Worm (Caenorhabditis elegans): ENCODE data around the gene K09A9.8.

The K09A9.8 gene

DNA sequence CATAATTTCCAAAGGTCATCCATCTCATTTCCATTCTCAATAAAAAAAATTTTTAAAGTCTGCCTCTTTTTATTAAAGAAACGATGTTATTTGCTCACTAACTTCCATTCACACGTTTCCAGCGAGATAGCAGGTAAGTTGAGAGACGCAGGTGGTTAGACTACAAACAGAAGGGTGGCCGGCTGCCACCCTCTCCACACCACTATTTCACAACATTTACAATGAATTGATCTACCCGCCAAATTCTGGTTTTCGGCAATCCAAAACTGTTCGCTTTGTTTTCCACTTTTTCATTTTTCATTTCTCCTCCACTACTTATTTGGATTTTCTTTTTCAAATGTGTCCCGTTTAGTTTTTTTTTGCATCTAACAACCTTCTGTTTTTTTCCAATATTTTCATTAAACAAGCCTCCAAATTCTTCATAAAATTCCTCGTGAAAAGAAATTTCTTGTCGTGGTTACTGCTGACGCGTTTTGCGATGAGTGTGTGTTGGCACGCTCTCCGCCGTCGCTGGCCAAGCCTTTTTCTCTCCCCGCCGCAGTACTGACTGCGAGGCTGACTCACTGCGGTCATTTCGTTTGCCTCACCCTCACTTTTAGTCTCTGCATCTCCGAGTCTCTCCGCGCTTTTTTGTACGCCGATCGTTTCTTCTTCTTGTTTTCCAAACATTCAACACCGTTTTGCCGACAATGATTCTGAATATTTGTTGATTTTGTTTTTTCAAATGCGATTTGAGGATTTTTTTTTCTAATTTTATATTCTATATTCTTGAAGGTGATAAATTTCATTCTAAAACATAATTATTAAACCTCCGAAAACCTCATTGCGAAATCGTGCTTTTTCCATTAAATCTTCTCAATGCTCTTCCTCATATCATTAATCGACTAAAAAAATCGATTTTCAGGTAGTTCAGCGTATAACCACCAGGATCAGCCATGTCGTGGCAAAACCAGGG, 28.7 kb downstream of the K09A9.8 start, which contains the start of gene dyn-1:
dyn-1 (plus strand) TSS at position 905 of the 955 bp plus-strand sequence.
- 0 out of 2 replicates have a peak, but pooled peaks have one; percentile 13 for TF ChIP-seq ztf-23 (GFP tag; IDR thresholded peaks at IDR 0.05)
- no peak for TF ChIP-seq cog-1 (tag; optimal IDR thresholded peaks at IDR 0.05)

DNA sequence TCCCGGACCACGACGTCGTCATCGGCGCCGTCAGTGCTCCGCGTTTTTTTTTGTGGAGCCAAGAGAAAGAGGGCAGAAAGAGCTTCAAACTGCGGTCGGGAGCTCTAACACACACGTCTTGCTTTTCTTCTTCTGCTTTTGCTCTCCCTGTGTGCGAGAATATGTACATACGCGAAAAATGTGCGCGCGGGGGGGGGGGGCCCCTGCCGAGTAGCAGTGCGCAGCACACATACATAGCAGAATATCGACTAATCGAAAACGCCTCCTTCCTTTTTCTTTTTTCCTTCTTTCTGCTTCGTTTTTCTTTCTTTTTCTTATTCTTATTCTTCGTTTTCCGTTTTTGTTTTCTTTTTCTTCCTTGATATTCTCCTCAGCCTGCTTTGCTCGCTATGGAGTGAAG, 30.3 kb downstream of the K09A9.8 start:
- 0 out of 2 replicates have a peak, but pooled peaks have one; percentile 42 for TF ChIP-seq flt-1 (GFP tag; IDR thresholded peaks at IDR 0.05)
- TF ChIP-seq ztf-23 (GFP tag; IDR thresholded peaks at IDR 0.05): 0 out of 2 replicates have a peak, but pooled peaks have one; percentile 29
- TF ChIP-seq med-1 (GFP tag; optimal IDR thresholded peaks at IDR 0.05; ENCODE audit: insufficient read depth): no peak

DNA sequence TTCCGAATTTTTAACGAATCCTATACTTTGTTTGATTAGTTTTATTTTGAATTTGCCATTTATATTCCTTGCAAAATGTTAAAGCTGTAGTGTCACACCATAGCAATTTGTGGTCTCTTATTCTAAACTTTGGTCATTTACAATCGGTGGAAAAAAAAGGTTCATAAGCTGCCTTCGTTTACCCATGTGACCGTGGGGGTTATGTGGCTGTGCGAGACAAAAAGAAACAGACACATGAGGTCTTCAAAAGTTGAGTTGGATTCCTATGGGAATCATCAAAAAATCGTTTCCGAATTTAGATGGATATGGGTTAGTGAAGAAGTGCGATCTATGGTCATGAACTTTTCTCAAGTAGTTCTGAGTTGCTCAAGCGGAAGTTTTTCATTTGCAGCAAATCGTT, 32.6 kb downstream of the K09A9.8 start:
- TF ChIP-seq flt-1 (GFP tag; IDR thresholded peaks at IDR 0.05): no peak

DNA sequence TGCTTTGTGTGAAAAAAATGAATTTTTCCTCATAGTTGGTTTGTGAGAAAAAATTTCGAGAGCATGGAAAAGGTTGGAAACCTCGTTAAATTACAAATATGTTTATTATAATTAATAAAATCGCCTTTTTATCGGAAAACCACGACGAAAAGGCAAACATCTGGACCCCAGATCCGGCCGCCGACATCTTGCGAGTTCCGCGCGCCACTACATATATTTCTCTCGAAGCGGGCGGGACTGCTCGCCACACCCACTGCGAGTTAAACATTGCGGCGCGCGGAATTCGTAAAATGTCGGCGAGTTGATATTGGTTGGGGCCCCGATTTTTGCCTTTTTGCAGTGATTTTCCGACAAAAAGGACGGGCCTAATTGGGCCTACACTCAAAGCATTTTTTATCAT, 37.5 kb downstream of the K09A9.8 start:
- no peak for TF ChIP-seq tab-1 (GFP tag; IDR thresholded peaks at IDR 0.05)
- no peak for TF ChIP-seq klf-2 (GFP tag; conservative IDR thresholded peaks at IDR 0.05)
- no peak for TF ChIP-seq ztf-29 (GFP tag; IDR thresholded peaks at IDR 0.05)
- no peak for TF ChIP-seq flt-1 (GFP tag; IDR thresholded peaks at IDR 0.05)
- TF ChIP-seq med-1 (GFP tag; optimal IDR thresholded peaks at IDR 0.05; ENCODE audit: insufficient read depth): no peak
- no peak for TF ChIP-seq cog-1 (tag; optimal IDR thresholded peaks at IDR 0.05)
- TF ChIP-seq T22C8.4 (GFP tag; IDR thresholded peaks at IDR 0.05): no peak
- no peak for TF ChIP-seq ztf-23 (GFP tag; IDR thresholded peaks at IDR 0.05)
- TF ChIP-seq ref-1 (GFP tag; conservative IDR thresholded peaks at IDR 0.05): no peak

DNA sequence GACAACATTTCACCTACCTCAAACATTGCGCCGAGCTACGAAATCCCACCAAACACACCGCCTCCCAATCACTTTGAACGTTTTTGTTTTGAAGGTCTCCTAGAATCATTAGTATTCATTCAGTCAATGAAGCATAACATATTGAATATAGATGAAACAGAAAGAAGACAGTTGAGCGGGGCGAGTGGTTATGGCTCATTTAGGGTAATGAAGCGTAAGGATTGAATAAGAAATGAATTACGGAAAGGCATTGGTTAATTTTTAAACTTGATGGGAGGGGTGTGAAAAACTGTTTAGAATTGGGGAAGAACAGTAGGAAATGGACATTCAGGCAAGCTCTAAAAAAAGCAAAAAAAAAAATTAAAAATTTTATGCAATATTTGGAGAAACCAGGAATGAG, 39.1 kb downstream of the K09A9.8 start, which contains the start of gene lron-3:
lron-3 (minus strand) TSS at position 101 of the 400 bp plus-strand sequence.
- no peak for TF ChIP-seq ref-1 (GFP tag; conservative IDR thresholded peaks at IDR 0.05)
- no peak for TF ChIP-seq cog-1 (tag; optimal IDR thresholded peaks at IDR 0.05)
- TF ChIP-seq klf-2 (GFP tag; conservative IDR thresholded peaks at IDR 0.05): no peak
- no peak for TF ChIP-seq med-1 (GFP tag; optimal IDR thresholded peaks at IDR 0.05; ENCODE audit: insufficient read depth)
- TF ChIP-seq ztf-29 (GFP tag; IDR thresholded peaks at IDR 0.05): no peak
- TF ChIP-seq ztf-23 (GFP tag; IDR thresholded peaks at IDR 0.05): no peak
- TF ChIP-seq tab-1 (GFP tag; IDR thresholded peaks at IDR 0.05): no peak
- no peak for TF ChIP-seq T22C8.4 (GFP tag; IDR thresholded peaks at IDR 0.05)
- TF ChIP-seq flt-1 (GFP tag; IDR thresholded peaks at IDR 0.05): no peak

DNA sequence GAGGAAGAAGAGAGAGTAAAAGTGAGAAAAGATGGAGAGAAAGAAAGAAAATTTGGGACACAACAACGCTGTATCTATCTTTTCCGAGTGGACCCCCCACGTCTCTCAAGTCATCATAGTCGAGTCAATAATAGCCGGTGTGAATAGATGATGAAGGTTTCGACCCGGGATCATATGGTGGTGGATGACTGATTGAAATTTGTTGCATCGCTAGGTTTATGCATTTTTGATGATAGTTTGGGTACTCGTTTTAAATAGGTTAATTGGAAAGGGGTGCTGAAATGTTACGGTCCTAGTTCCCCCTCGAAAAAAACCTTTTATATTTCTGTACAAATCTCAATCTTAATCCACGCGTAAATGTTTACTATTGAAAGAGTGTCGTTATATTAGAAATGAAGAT, 41.4 kb downstream of the K09A9.8 start:
- no peak for TF ChIP-seq tab-1 (GFP tag; IDR thresholded peaks at IDR 0.05)
- TF ChIP-seq flt-1 (GFP tag; IDR thresholded peaks at IDR 0.05): no peak
- TF ChIP-seq ztf-23 (GFP tag; IDR thresholded peaks at IDR 0.05): no peak
- no peak for TF ChIP-seq cog-1 (tag; optimal IDR thresholded peaks at IDR 0.05)
- no peak for TF ChIP-seq med-1 (GFP tag; optimal IDR thresholded peaks at IDR 0.05; ENCODE audit: insufficient read depth)
- no peak for TF ChIP-seq ref-1 (GFP tag; conservative IDR thresholded peaks at IDR 0.05)
- TF ChIP-seq T22C8.4 (GFP tag; IDR thresholded peaks at IDR 0.05): no peak
- no peak for TF ChIP-seq klf-2 (GFP tag; conservative IDR thresholded peaks at IDR 0.05)
- no peak for TF ChIP-seq ztf-29 (GFP tag; IDR thresholded peaks at IDR 0.05)

DNA sequence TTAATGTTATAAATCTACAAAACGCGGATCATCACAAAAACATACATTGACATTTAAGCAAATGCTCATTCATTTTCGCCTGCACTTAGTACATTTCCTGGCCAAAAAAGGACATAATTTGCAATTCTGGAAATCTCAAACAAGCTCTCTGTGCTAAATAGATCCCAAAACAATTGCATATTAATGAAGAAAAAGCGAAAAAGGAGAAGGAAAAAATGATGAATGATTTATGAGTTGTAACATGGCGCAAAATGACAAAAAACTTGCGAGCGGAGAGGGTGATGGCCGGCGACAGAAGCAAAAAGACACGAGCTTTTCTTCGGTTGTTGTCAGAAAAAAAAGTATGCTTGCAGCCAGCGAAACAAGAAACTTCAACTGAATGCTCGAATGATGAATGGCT, 42.1 kb downstream of the K09A9.8 start:
- TF ChIP-seq flt-1 (GFP tag; IDR thresholded peaks at IDR 0.05) (no peak), T22C8.4 (GFP tag; IDR thresholded peaks at IDR 0.05) (no peak), cog-1 (tag; optimal IDR thresholded peaks at IDR 0.05) (no peak), klf-2 (GFP tag; conservative IDR thresholded peaks at IDR 0.05) (no peak), ztf-29 (GFP tag; IDR thresholded peaks at IDR 0.05) (no peak), ztf-23 (GFP tag; IDR thresholded peaks at IDR 0.05) (no peak), med-1 (GFP tag; optimal IDR thresholded peaks at IDR 0.05; ENCODE audit: insufficient read depth) (no peak), tab-1 (GFP tag; IDR thresholded peaks at IDR 0.05) (no peak)

DNA sequence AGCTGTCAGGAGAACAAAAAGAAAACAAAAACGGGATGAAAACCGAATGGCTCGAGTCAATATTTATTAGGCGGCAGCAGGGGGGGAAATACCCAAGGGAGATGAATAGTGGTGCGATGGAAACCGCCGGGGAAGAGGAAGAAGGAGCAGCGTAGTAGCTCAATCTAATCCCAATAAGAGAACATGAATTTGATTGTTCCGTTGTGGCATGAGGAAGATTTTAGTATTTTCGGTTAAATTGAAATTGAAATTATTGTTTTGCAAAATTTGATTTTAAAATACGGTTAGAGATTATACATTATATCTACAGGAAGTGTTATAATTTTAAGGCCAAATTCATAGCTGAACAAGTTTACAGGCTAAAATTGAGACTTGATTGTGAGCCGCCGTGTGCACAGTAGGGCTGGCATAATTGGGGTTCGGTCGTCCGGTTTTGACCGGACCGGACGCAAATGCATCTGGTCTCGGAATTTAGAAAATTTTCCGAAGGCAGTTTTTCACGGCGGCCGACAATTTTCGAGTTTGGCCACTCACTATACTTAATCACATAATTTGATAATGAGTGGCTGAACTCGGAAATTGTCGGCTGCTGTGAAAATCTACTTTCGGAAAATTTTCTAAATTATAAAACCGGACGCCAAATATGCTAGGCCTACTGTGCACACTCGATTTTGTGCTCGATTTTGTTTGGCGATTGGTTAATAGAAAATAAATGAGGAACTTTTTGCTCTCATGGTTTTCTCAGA, 44.8 kb downstream of the K09A9.8 start:
- TF ChIP-seq cog-1 (tag; optimal IDR thresholded peaks at IDR 0.05): no peak
- TF ChIP-seq med-1 (GFP tag; optimal IDR thresholded peaks at IDR 0.05; ENCODE audit: insufficient read depth): no peak
- TF ChIP-seq tab-1 (GFP tag; IDR thresholded peaks at IDR 0.05): no peak
- TF ChIP-seq T22C8.4 (GFP tag; IDR thresholded peaks at IDR 0.05): no peak
- TF ChIP-seq flt-1 (GFP tag; IDR thresholded peaks at IDR 0.05): no peak
- no peak for TF ChIP-seq klf-2 (GFP tag; conservative IDR thresholded peaks at IDR 0.05)
- TF ChIP-seq ztf-29 (GFP tag; IDR thresholded peaks at IDR 0.05): no peak
- TF ChIP-seq ref-1 (GFP tag; conservative IDR thresholded peaks at IDR 0.05): no peak

DNA sequence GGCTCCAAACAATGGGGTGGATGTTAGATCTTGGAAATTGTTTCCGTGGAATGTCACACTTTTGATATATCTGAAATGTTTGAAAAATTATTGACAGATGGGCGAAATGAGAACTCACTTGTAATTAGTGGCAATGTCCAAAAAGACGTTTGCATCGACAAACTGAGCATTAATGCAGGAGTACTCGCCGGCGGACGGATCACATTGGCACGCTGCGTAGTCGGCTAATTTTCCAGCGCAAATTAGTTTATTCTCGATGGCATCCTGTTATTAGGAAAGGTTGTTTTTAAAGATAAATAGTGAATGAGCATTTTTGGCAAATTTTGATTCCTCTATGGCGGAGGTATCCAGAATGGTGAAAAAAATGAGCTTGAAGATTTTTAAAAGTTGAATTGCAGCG, 46.2 kb downstream of the K09A9.8 start:
- no peak for TF ChIP-seq klf-2 (GFP tag; conservative IDR thresholded peaks at IDR 0.05)
- no peak for TF ChIP-seq med-1 (GFP tag; optimal IDR thresholded peaks at IDR 0.05; ENCODE audit: insufficient read depth)
- no peak for TF ChIP-seq T22C8.4 (GFP tag; IDR thresholded peaks at IDR 0.05)
- TF ChIP-seq ztf-29 (GFP tag; IDR thresholded peaks at IDR 0.05): no peak

DNA sequence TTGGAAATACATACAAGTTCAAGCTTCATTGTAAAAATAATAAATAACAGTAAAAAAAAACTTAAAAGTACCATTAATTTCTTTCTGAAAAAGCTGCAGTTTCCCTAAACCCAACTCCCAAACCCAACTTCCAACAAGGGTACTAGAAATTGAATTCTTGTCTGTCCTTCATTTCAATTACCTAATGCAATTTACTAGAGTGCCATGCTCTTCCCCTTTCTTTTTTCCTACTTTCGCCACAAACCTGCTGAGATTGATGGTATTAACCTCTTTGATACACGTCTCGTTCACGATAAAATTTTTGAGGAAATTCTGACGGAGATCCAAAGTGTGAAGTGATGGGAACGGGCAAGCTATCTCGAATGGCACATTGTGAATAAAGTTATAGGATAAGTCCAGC, 49.1 kb downstream of the K09A9.8 start:
- TF ChIP-seq ref-1 (GFP tag; conservative IDR thresholded peaks at IDR 0.05) (no peak), ztf-23 (GFP tag; IDR thresholded peaks at IDR 0.05) (no peak), ztf-29 (GFP tag; IDR thresholded peaks at IDR 0.05) (no peak), flt-1 (GFP tag; IDR thresholded peaks at IDR 0.05) (no peak), tab-1 (GFP tag; IDR thresholded peaks at IDR 0.05) (no peak), cog-1 (tag; optimal IDR thresholded peaks at IDR 0.05) (no peak), klf-2 (GFP tag; conservative IDR thresholded peaks at IDR 0.05) (no peak), med-1 (GFP tag; optimal IDR thresholded peaks at IDR 0.05; ENCODE audit: insufficient read depth) (no peak), T22C8.4 (GFP tag; IDR thresholded peaks at IDR 0.05) (no peak)

Measured in whole organism, midembryonic.